Worm (Caenorhabditis elegans) whole organism, young adult: ENCODE measurements around the gene str-64.

Experiments used
- K11D2.4 ChIP-seq: fragments of 200-800 bp; sonication (Bioruptor generic); IDR thresholded peaks from 2 replicates; pipeline ENCODE4 v1.3.6; 2022; ENCODE audit warnings: missing genetic modification reagents, missing genetic modification characterization, missing compliant biosample characterization
- attf-3 ChIP-seq: fragments of 200-800 bp; sonication (Bioruptor generic); conservative IDR thresholded peaks from 2 replicates; pipeline ENCODE4 v1.3.6; 2022; ENCODE audit warnings: missing genetic modification reagents, missing genetic modification characterization, missing compliant biosample characterization
- snpc-1.3 ChIP-seq: sonication (generic microtip); optimal IDR thresholded peaks from 2 replicates; lab custom pipeline; 2017; ENCODE audit warnings: missing genetic modification characterization, mild to moderate bottlenecking, missing compliant biosample characterization, antibody characterized with exemption, moderate library complexity, missing genotype, missing genetic modification reagents; ENCODE audit not compliant: insufficient read depth
- ztf-26 ChIP-seq: sonication (generic microtip); optimal IDR thresholded peaks from 2 replicates; lab custom pipeline; 2017; ENCODE audit warnings: missing genetic modification characterization, missing compliant biosample characterization

ce11 chrV:3316108-3316507 lies 33.1 kb downstream of the str-64 start, which contains the start of gene F35F10.1:
- TF ChIP-seq snpc-1.3 (no peak), K11D2.4 (GFP tag; lab: Robert Waterston, UW) (no peak), attf-3 (GFP tag; lab: Robert Waterston, UW) (no peak), ztf-26 (tag; lab: Kevin White, UChicago) (no peak)
